Fruit fly (Drosophila melanogaster) Kc167 (cell line): ENCODE data around the gene CG8420.

Source experiments
- Myc ChIP-seq: fragments of >200 bp; optimal IDR thresholded peaks from 2 replicates; lab custom pipeline; 2017; ENCODE audit warnings: missing external identifiers
- Sin3A ChIP-seq: fragments of >200 bp; optimal IDR thresholded peaks from 2 replicates; lab custom pipeline; 2018; ENCODE audit warnings: missing external identifiers
- h ChIP-seq: fragments of >200 bp; optimal IDR thresholded peaks from 3 replicates; lab custom pipeline; 2018; ENCODE audit warnings: missing external identifiers
- insv ChIP-seq: fragments of >200 bp; optimal IDR thresholded peaks from 3 replicates; lab custom pipeline; 2018; ENCODE audit warnings: missing external identifiers
- psq ChIP-seq: fragments of >200 bp; optimal IDR thresholded peaks from 2 replicates; lab custom pipeline; 2017; ENCODE audit warnings: missing external identifiers
- ttk ChIP-seq: sonication (Bioruptor generic); optimal IDR thresholded peaks from 2 replicates; lab custom pipeline; 2017; ENCODE audit warnings: missing external identifiers

CG8420 gene

DNA sequence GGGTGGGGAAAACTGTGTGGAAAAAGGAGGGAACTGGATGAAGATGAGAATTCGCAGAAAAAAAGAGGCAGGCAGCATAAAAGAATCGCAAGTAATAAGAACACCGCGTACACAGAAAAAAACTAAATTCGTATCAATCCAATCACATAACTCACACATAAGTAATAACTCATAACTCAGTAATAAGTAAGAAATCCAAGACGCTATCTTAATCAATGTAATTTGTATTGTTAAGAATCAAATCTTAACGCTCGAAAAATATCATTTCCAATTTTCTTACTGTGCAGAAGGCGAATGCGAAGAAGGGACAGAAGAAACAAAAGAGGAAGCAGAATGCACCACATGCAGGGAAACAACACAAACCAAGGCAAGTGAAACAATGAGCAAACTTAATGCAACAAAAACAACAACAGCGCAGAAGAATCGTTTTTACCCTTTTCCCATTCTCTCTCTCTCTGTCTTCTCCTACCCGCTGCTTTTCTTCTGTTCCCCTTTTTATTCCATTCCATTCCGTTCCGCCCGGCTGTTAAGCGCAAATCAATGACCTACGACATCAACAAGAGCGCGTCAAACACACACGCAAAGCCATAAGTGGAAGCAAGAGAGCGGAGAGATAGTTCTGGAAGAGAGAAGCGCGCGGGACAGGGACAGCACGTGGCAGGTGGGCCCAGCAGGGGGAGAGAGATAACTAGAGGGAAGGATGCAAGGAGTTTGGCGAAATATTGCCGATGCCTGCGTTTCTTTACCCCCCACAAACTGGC, 17.2 kb upstream of the CG8420 start:
- no peak for TF ChIP-seq Myc (lab: Kevin White, UChicago)
- peak; percentile 36 for TF ChIP-seq psq (lab: Kevin White, UChicago)

DNA sequence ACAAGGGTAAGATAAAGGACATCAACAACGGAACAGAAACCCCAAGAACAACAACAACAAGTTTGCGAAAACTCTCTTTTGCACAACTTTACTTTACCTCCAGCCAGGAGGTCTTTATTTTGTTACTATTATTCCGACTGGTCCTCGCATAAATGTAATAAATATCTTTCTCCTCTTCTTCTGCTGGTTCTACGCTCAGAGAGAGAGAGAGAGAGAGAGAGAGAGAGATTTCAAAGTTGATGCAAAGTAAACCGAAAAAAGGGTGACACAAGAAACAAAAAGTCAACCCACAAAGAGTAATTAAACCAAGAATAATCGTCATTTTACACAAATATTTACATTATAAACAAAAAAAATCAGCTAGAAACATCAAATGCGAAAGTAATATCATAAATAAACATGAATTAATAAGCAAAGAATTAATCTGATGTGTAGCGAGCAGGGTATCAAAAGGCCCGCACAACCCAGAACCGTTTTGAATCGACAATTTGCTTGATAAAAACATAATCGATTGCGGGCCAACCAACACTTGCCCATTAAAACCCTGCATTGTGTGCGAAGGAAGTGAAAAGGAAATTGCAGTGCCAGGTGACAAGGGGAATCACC, 16.4 kb upstream of the CG8420 start:
- no peak for TF ChIP-seq h (lab: Kevin White, UChicago)
- TF ChIP-seq Sin3A (lab: Kevin White, UChicago), result no peak
- no peak for TF ChIP-seq psq (lab: Kevin White, UChicago)
- no peak for TF ChIP-seq insv
- no peak for TF ChIP-seq ttk (lab: Kevin White, UChicago)
- no peak for TF ChIP-seq Myc (lab: Kevin White, UChicago)

DNA sequence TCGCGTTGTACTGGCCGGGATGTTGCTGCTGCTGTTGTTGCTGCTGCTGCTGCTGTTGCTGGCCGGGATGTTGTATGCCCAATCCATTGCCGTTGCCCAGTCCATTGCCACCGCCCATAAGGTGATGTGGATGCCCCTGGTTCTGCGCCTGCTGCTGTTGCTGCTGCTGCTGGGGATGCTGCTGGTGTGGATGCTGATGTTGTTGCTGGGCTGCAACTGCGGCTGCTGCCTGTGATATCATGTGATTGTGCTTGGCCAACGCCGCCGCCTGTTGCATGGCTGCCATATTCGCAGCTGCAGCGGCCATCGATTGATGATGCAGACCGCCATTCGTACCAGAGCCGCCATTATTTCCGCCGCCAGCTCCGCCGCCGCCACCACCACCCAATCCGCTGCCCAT, 14.1 kb upstream of the CG8420 start:
- TF ChIP-seq h (lab: Kevin White, UChicago) (no peak), psq (lab: Kevin White, UChicago) (no peak), insv (no peak), ttk (lab: Kevin White, UChicago) (no peak), Sin3A (lab: Kevin White, UChicago) (no peak), Myc (lab: Kevin White, UChicago) (no peak)

DNA sequence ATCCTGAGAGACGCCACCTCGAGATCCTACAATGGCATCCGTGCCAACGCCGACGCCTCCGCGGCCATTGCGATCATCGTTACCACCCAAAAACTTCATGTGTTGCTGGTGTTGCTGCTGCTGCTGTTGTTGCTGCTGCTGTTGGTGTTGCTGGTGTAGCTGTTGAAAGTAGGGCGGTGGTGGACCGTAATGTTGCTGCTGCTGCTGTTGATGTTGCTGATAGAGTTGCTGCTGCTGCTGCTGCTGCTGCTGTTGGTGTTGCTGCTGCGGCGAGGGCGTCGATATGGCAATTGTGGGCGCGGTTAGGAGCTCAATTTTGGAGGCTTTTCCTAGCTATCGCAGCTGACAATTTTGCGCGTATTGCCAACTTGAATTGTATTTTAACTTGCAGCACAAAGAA, 12.7 kb upstream of the CG8420 start:
- TF ChIP-seq insv (no peak), Sin3A (lab: Kevin White, UChicago) (no peak), psq (lab: Kevin White, UChicago) (no peak), ttk (lab: Kevin White, UChicago) (no peak), h (lab: Kevin White, UChicago) (no peak), Myc (lab: Kevin White, UChicago) (no peak)

dm6 chr3R:9234756-9235255, 11.6 kb upstream of the CG8420 start:
- TF ChIP-seq psq (lab: Kevin White, UChicago), result no peak
- TF ChIP-seq ttk (lab: Kevin White, UChicago), result no peak
- TF ChIP-seq insv, result no peak

DNA sequence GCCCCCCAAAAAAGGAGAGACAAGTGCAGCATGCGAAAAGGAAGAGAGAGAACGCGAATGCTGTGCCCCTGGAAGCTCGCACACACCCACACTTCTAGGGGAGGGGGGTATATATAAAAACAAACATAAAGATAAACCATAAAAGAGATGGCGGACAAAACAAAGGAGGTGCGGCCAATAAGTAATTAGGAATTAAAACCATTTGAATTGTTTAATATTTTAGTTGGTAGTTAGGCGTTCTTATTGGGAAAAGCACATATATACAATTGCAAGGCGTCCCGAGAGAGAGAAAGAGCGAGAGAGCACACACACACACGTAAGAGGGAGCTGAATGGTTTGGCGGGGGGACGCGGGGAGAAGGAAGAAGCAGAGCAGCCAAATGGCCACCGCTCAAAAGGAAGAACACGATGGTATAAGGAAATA, 10.4 kb upstream of the CG8420 start:
- no peak for TF ChIP-seq insv
- no peak for TF ChIP-seq Sin3A (lab: Kevin White, UChicago)
- no peak for TF ChIP-seq h (lab: Kevin White, UChicago)
- TF ChIP-seq psq (lab: Kevin White, UChicago), result peak; percentile 88

DNA sequence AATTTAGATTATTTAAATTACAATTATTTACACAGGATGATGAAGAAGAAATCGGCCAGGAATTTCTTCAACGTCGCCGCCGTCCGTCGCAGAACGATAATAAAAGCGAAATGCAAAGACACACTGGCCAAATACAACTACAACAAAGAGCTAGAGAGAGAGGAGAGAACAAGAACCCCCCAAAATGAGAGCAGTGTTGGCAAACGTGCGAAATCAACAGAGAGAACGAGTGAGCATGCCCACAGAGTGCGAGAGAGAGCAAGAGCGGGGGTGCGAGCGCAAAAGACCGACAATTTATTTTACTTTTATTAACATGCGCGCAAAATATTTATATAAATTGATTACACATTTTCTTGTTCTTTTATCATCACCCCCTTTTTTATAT, 9.6 kb upstream of the CG8420 start:
- no peak for TF ChIP-seq insv
- no peak for TF ChIP-seq Sin3A (lab: Kevin White, UChicago)
- no peak for TF ChIP-seq ttk (lab: Kevin White, UChicago)
- TF ChIP-seq psq (lab: Kevin White, UChicago), result no peak
- TF ChIP-seq Myc (lab: Kevin White, UChicago), result no peak
- no peak for TF ChIP-seq h (lab: Kevin White, UChicago)

DNA sequence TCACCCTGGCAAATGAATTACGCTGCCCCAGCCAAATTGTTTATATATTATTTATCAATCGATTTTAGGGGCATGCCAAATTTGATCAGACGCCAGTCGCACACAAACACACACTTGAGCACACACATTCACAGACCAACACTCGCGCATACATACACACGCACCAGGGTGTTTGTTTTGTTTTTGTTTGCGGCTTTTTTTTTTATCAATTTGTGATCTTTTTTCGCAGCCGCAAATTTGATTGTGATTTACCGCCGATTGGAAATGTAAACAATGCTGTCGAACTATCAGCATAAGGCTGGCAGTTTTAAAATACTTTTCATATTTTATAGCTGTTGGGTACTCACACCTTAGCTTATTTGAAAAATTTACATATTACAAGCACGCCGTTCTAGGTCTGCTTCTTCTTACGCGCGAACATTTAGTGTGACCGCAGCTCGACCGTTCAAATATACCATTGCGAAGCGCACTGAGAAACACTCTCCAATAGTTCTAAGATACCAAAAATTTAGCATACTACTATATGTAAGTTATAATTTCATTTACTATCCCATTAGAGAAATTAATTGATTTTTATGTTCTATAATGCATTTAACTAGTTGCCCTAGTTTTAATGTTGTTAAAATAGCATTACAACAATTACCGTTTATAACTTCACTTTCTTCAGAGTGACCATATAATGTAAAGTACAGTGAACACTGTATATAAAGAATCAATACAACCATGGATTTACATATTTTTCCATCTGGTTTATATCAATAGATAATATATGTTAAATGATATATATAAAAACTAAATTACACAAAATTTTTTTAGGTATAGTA, 9.0 kb upstream of the CG8420 start, which contains the start of gene pum:
Gene pum, minus strand, starts transcription at position 415 of the 824 bp plus-strand sequence.
- TF ChIP-seq ttk (lab: Kevin White, UChicago) (no peak), psq (lab: Kevin White, UChicago) (no peak), insv (no peak), h (lab: Kevin White, UChicago) (no peak), Sin3A (lab: Kevin White, UChicago) (no peak), Myc (lab: Kevin White, UChicago) (no peak)

dm6 chr3R:9239941-9240400, 6.5 kb upstream of the CG8420 start:
- no peak for TF ChIP-seq h (lab: Kevin White, UChicago)
- TF ChIP-seq psq (lab: Kevin White, UChicago), result no peak
- TF ChIP-seq Sin3A (lab: Kevin White, UChicago), result no peak

DNA sequence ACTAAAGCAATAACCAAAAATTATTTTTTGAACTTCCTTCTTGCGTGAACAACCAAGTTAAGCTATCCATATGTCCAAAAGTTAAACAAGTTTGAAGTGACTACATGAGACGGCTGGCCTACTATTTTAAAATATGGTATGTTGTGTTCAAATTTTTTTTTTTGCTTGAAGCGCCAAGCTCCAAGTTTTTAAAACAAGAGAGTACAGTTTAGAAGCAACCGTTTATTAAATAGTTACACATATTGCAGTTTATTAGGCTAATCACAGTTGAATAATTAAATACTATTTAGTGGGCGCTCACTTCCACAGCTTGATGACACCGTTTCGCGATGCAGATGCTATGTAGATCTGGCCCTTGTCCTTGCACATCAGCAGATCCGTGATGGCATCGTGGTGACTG, 5.9 kb upstream of the CG8420 start, which contains the start of gene D1:
Gene D1, minus strand, starts transcription at position 101 of the 400 bp plus-strand sequence.
- TF ChIP-seq psq (lab: Kevin White, UChicago), result no peak

DNA sequence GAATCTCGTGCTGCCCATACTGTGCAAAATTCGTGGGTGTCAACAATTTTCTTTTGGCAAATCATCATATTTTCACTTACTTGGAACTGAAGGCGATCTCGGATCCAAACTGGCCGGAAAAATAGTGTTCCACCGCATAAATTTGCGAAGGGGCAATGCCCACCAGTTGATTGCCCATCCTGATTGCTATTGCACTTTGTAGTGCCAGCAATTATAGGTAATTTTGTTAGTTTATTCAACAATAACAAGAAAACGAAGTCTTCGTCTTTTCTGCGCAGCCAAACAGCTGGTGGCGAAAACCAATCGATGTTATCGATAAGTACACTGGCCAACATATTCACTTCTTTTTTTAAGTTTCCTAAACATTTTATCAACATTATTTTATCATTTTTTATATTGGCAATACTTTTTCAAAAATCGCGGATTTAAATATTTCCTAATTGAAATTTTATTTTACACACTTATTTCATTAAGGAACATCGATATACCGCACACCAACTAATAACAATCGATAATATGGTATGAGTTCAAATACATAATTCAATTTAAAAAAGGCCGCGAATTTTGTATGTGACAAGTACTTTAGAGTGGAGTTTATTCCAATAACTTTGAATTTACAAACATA, 761 bp upstream of the CG8420 start, which contains the start of gene Vps15:
Gene Vps15, minus strand, starts transcription at position 294 of the 625 bp plus-strand sequence.
- TF ChIP-seq psq (lab: Kevin White, UChicago) (no peak), insv (no peak), Myc (lab: Kevin White, UChicago) (no peak), h (lab: Kevin White, UChicago) (no peak), ttk (lab: Kevin White, UChicago) (no peak), Sin3A (lab: Kevin White, UChicago) (no peak)
